Fruit fly (Drosophila melanogaster) whole organism, embryonic: Measurements from ENCODE around the gene Scamp.
A peak's percentile ranks its signal among the peaks of the same experiment; 100 is the strongest.

Experiments used
- CG10366 ChIP-seq: fragments of 200-800 bp; sonication (Bioruptor generic); IDR thresholded peaks from 2 replicates; pipeline ENCODE4 v1.3.6; 2022; ENCODE audit warnings: missing biosample characterization, missing genetic modification characterization
- CG10431 ChIP-seq: fragments of 200-800 bp; sonication (Bioruptor generic); optimal IDR thresholded peaks from 3 replicates; lab custom pipeline; 2018; ENCODE audit warnings: missing biosample characterization, mild to moderate bottlenecking, missing genetic modification characterization
- CG10543 ChIP-seq: fragments of 200-800 bp; sonication (Bioruptor generic); optimal IDR thresholded peaks from 3 replicates; lab custom pipeline; 2017; ENCODE audit warnings: missing biosample characterization, mild to moderate bottlenecking, missing genetic modification characterization, moderate library complexity
- CG10565 ChIP-seq: fragments of 200-800 bp; sonication (Bioruptor generic); optimal IDR thresholded peaks from 3 replicates; lab custom pipeline; 2016; ENCODE audit warnings: missing biosample characterization, mild to moderate bottlenecking, missing genetic modification characterization
- CG12155 ChIP-seq: fragments of 200-800 bp; sonication (Bioruptor generic); optimal IDR thresholded peaks from 3 replicates; lab custom pipeline; 2016; ENCODE audit warnings: missing biosample characterization, missing genetic modification characterization
- CG12236 ChIP-seq: fragments of 200-800 bp; sonication (Bioruptor generic); optimal IDR thresholded peaks from 2 replicates; lab custom pipeline; 2016; ENCODE audit warnings: missing biosample characterization, missing genetic modification characterization
- CG13775 ChIP-seq: fragments of 200-800 bp; sonication (Bioruptor generic); optimal IDR thresholded peaks from 3 replicates; lab custom pipeline; 2017; ENCODE audit warnings: missing biosample characterization, mild to moderate bottlenecking, missing genetic modification characterization
- CG13894 ChIP-seq: fragments of 200-800 bp; sonication (Bioruptor generic); optimal IDR thresholded peaks from 3 replicates; lab custom pipeline; 2018; ENCODE audit warnings: missing biosample characterization, mild to moderate bottlenecking, missing genetic modification characterization, moderate library complexity
- CG14860 ChIP-seq: fragments of 200-800 bp; sonication (Bioruptor generic); IDR thresholded peaks from 3 replicates; pipeline ENCODE4 v1.3.6; 2022; ENCODE audit warnings: missing biosample characterization, missing genetic modification characterization; ENCODE audit not compliant: partially characterized antibody
- CG16815 ChIP-seq: fragments of 200-800 bp; sonication (Bioruptor generic); optimal IDR thresholded peaks from 3 replicates; lab custom pipeline; 2017; ENCODE audit warnings: missing biosample characterization, mild to moderate bottlenecking, missing genetic modification characterization
- CG17328 ChIP-seq: fragments of 200-800 bp; sonication (Bioruptor generic); IDR thresholded peaks from 2 replicates; pipeline ENCODE4 v1.3.6; 2022; ENCODE audit warnings: missing biosample characterization, missing genetic modification characterization
- CG2116 ChIP-seq: fragments of 200-800 bp; sonication (Bioruptor generic); optimal IDR thresholded peaks from 3 replicates; lab custom pipeline; 2018; ENCODE audit warnings: missing biosample characterization, mild to moderate bottlenecking, missing genetic modification characterization
- CG2120 ChIP-seq: fragments of 200-800 bp; sonication (Bioruptor generic); optimal IDR thresholded peaks from 3 replicates; lab custom pipeline; 2016; ENCODE audit warnings: missing biosample characterization, missing genetic modification characterization
- CG2678 ChIP-seq: fragments of 200-800 bp; sonication (Bioruptor generic); optimal IDR thresholded peaks from 3 replicates; lab custom pipeline; 2019; ENCODE audit warnings: missing biosample characterization, mild to moderate bottlenecking, missing genetic modification characterization, moderate library complexity
- CG2889 ChIP-seq: fragments of 200-800 bp; sonication (Bioruptor generic); IDR thresholded peaks from 3 replicates; pipeline ENCODE4 v1.3.6; 2022; ENCODE audit warnings: missing biosample characterization, missing genetic modification characterization
- CG30020 ChIP-seq: fragments of 200-800 bp; optimal IDR thresholded peaks from 2 replicates; lab custom pipeline; 2019; ENCODE audit warnings: missing biosample characterization, mild to moderate bottlenecking, missing genetic modification characterization, moderate library complexity
- CG3163 ChIP-seq: fragments of 200-800 bp; sonication (Bioruptor generic); optimal IDR thresholded peaks from 3 replicates; lab custom pipeline; 2016; ENCODE audit warnings: missing biosample characterization, missing genetic modification characterization
- CG4854 ChIP-seq: fragments of 200-800 bp; sonication (Bioruptor generic); optimal IDR thresholded peaks from 2 replicates; lab custom pipeline; 2016; ENCODE audit warnings: missing biosample characterization, missing genetic modification characterization, inconsistent platforms
- CG6683 ChIP-seq: fragments of 200-800 bp; sonication (Bioruptor generic); optimal IDR thresholded peaks from 2 replicates; lab custom pipeline; 2017; ENCODE audit warnings: missing biosample characterization, mild to moderate bottlenecking, missing genetic modification characterization, missing genetic modification reagents
- CG6854 ChIP-seq: fragments of 200-800 bp; sonication (Bioruptor generic); optimal IDR thresholded peaks from 3 replicates; lab custom pipeline; 2017; ENCODE audit warnings: missing biosample characterization, mild to moderate bottlenecking, missing genetic modification characterization
- CG7271 ChIP-seq: fragments of 200-800 bp; sonication (Bioruptor generic); optimal IDR thresholded peaks from 2 replicates; lab custom pipeline; 2018; ENCODE audit warnings: missing biosample characterization, mild to moderate bottlenecking, missing genetic modification characterization, moderate library complexity
- CG8478 ChIP-seq: fragments of >200 bp; optimal IDR thresholded peaks from 2 replicates; lab custom pipeline; 2018
- CG9876 ChIP-seq: fragments of 200-800 bp; sonication (Bioruptor generic); optimal IDR thresholded peaks from 2 replicates; lab custom pipeline; 2016; ENCODE audit warnings: missing biosample characterization, missing genetic modification characterization
- Doc2 ChIP-seq: fragments of 200-800 bp; sonication (Bioruptor generic); IDR thresholded peaks from 2 replicates; pipeline ENCODE4 v1.3.6; 2022; ENCODE audit warnings: missing biosample characterization, missing genetic modification characterization
- ERR ChIP-seq: fragments of 200-800 bp; sonication (Bioruptor generic); optimal IDR thresholded peaks from 2 replicates; lab custom pipeline; 2016; ENCODE audit warnings: missing biosample characterization, missing genetic modification characterization
- Fer1 ChIP-seq: fragments of 200-800 bp; sonication (Bioruptor generic); optimal IDR thresholded peaks from 2 replicates; lab custom pipeline; 2017; ENCODE audit warnings: missing biosample characterization, mild to moderate bottlenecking, missing genetic modification characterization
- HHEX ChIP-seq: fragments of 200-800 bp; sonication (Bioruptor generic); optimal IDR thresholded peaks from 3 replicates; lab custom pipeline; 2017; ENCODE audit warnings: missing biosample characterization, mild to moderate bottlenecking, missing genetic modification characterization, missing genetic modification reagents
- HLH4C ChIP-seq: fragments of 200-800 bp; sonication (Bioruptor generic); IDR thresholded peaks from 3 replicates; pipeline ENCODE4 v1.3.6; 2022; ENCODE audit warnings: missing biosample characterization, missing genetic modification characterization; ENCODE audit not compliant: partially characterized antibody
- Lpt ChIP-seq: fragments of >200 bp; optimal IDR thresholded peaks from 2 replicates; lab custom pipeline; 2018; ENCODE audit warnings: missing biosample characterization, missing genetic modification characterization
- Mad ChIP-seq: fragments of 200-800 bp; sonication (Bioruptor generic); optimal IDR thresholded peaks from 2 replicates; lab custom pipeline; 2016; ENCODE audit warnings: missing biosample characterization, missing genetic modification characterization
- Mrtf ChIP-seq: fragments of 200-800 bp; sonication (Bioruptor generic); IDR thresholded peaks from 3 replicates; pipeline ENCODE4 v1.3.6; 2022; ENCODE audit warnings: missing biosample characterization, missing genetic modification characterization
- Oli ChIP-seq: fragments of 200-800 bp; sonication (Bioruptor generic); optimal IDR thresholded peaks from 2 replicates; lab custom pipeline; 2018; ENCODE audit warnings: missing biosample characterization, mild to moderate bottlenecking, missing genetic modification characterization, moderate library complexity
- Optix ChIP-seq: fragments of 200-800 bp; sonication (Bioruptor generic); IDR thresholded peaks from 3 replicates; pipeline ENCODE4 v1.3.6; 2022; ENCODE audit warnings: missing biosample characterization, missing genetic modification characterization
- Poxn ChIP-seq: fragments of 200-800 bp; sonication (Bioruptor generic); IDR thresholded peaks from 2 replicates; pipeline ENCODE4 v1.3.6; 2022; ENCODE audit warnings: missing biosample characterization, missing genetic modification characterization
- bab2 ChIP-seq: fragments of 200-800 bp; sonication (Bioruptor generic); optimal IDR thresholded peaks from 2 replicates; lab custom pipeline; 2016; ENCODE audit warnings: missing biosample characterization, missing genetic modification characterization
- cato ChIP-seq: fragments of 200-800 bp; sonication (Bioruptor generic); optimal IDR thresholded peaks from 2 replicates; lab custom pipeline; 2016; ENCODE audit warnings: missing biosample characterization, missing genetic modification characterization, borderline replicate concordance
- gce ChIP-seq: fragments of 200-800 bp; sonication (Bioruptor generic); IDR thresholded peaks from 3 replicates; pipeline ENCODE4 v1.3.6; 2022; ENCODE audit warnings: missing biosample characterization, missing genetic modification characterization
- hb ChIP-seq: fragments of 200-800 bp; sonication (Bioruptor generic); IDR thresholded peaks from 3 replicates; pipeline ENCODE4 v1.3.6; 2022; ENCODE audit warnings: missing biosample characterization, missing genetic modification characterization; ENCODE audit not compliant: partially characterized antibody
- hkb ChIP-seq, 2 experiments: fragments of 200-800 bp in 1 of 2; fragments of >200 bp in 1 of 2; sonication (Bioruptor generic) in 1 of 2; IDR thresholded peaks in 1 of 2; optimal IDR thresholded peaks in 1 of 2; 2 replicates each; pipeline versions ENCODE4 v1.3.6 to Lab custom; 2017 to 2022; ENCODE audit warnings: missing biosample characterization in 1 of 2, missing genetic modification characterization in 1 of 2
- inv ChIP-seq: fragments of 200-800 bp; sonication (Bioruptor generic); IDR thresholded peaks from 2 replicates; pipeline ENCODE4 v1.3.6; 2022; ENCODE audit warnings: missing biosample characterization, missing genetic modification characterization; ENCODE audit not compliant: partially characterized antibody
- lbe ChIP-seq: fragments of 200-800 bp; sonication (Bioruptor generic); optimal IDR thresholded peaks from 2 replicates; lab custom pipeline; 2016; ENCODE audit warnings: missing biosample characterization, mild to moderate bottlenecking, missing genetic modification characterization
- mirr ChIP-seq: fragments of 200-800 bp; sonication (Bioruptor generic); optimal IDR thresholded peaks from 3 replicates; lab custom pipeline; 2018; ENCODE audit warnings: missing biosample characterization, mild to moderate bottlenecking, missing genetic modification characterization
- mld ChIP-seq: fragments of 200-800 bp; sonication (Bioruptor generic); IDR thresholded peaks from 3 replicates; pipeline ENCODE4 v1.3.6; 2022; ENCODE audit warnings: missing biosample characterization, missing genetic modification characterization; ENCODE audit not compliant: partially characterized antibody
- nau ChIP-seq: fragments of 200-800 bp; sonication (Bioruptor generic); optimal IDR thresholded peaks from 3 replicates; lab custom pipeline; 2017; ENCODE audit warnings: missing biosample characterization, mild to moderate bottlenecking, missing genetic modification characterization, missing genetic modification reagents
- pfk ChIP-seq: fragments of 200-800 bp; sonication (Bioruptor generic); optimal IDR thresholded peaks from 2 replicates; lab custom pipeline; 2018; ENCODE audit warnings: missing biosample characterization, mild to moderate bottlenecking, missing genetic modification characterization, moderate library complexity
- row ChIP-seq: fragments of 200-800 bp; sonication (Bioruptor generic); IDR thresholded peaks from 3 replicates; pipeline ENCODE4 v1.3.6; 2022; ENCODE audit warnings: missing biosample characterization, missing genetic modification characterization
- scrt ChIP-seq: fragments of 200-800 bp; sonication (Bioruptor generic); optimal IDR thresholded peaks from 2 replicates; lab custom pipeline; 2018; ENCODE audit warnings: missing biosample characterization, mild to moderate bottlenecking, missing genetic modification characterization, moderate library complexity
- shn ChIP-seq: fragments of 200-800 bp; sonication (Bioruptor generic); optimal IDR thresholded peaks from 3 replicates; lab custom pipeline; 2016; ENCODE audit warnings: missing biosample characterization, missing genetic modification characterization
- tgo ChIP-seq: fragments of 200-800 bp; sonication (Bioruptor generic); IDR thresholded peaks from 3 replicates; pipeline ENCODE4 v1.3.6; 2022; ENCODE audit warnings: missing biosample characterization, missing genetic modification characterization
- tin ChIP-seq: fragments of 200-800 bp; sonication (Bioruptor generic); optimal IDR thresholded peaks from 3 replicates; lab custom pipeline; 2016; ENCODE audit warnings: missing biosample characterization, missing genetic modification characterization
- zfh1 ChIP-seq: fragments of 200-800 bp; sonication (Bioruptor generic); IDR thresholded peaks from 3 replicates; pipeline ENCODE4 v1.3.6; 2022; ENCODE audit warnings: missing biosample characterization, missing genetic modification characterization

Scamp gene

DNA sequence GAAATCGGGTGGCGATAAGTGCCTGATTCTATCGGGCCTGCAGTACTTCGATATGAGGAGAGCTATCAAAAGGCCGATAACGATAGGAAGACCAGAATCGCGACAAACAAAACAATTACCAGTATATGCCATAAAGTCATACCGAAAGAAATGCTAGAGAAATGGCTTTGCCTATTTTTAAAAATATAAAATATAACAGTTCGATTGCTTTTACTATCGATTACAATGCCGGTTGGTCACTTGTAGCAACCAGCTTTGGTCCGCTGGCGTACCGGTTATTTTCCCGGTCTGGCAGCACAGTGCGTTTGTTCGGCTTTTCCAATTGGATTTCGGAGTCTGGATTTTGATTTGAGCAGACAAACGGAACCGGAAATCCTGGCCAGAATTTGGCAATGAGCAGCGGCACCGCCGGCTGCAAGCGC, 12.8 kb upstream of the Scamp start, which contains the start of the genes shtd, CG6294 and CG6299 (continued):
- no peak for TF ChIP-seq bab2 (GFP tag; lab: Kevin White, UChicago)
- no peak for TF ChIP-seq zfh1
- no peak for TF ChIP-seq CG10431 (GFP tag; lab: Kevin White, UChicago)
- no peak for TF ChIP-seq Lpt
- TF ChIP-seq CG30020: peak; percentile 50
- TF ChIP-seq tin (GFP tag; lab: Kevin White, UChicago): peak; percentile 28
- TF ChIP-seq CG8478 (lab: Kevin White, UChicago): no peak
- no peak for TF ChIP-seq CG13894 (tag; lab: Kevin White, UChicago)
- no peak for TF ChIP-seq HHEX (GFP tag; lab: Kevin White, UChicago)
- no peak for TF ChIP-seq CG6854 (GFP tag; lab: Kevin White, UChicago)
- no peak for TF ChIP-seq Oli
- TF ChIP-seq hb (GFP tag; lab: Robert Waterston, UW): peak; percentile 98
- TF ChIP-seq CG13775 (GFP tag; lab: Kevin White, UChicago): peak; percentile 32
- no peak for TF ChIP-seq CG4854 (GFP tag; lab: Kevin White, UChicago)
- no peak for TF ChIP-seq Poxn (GFP tag; lab: Robert Waterston, UW)
- no peak for TF ChIP-seq CG6683 (GFP tag; lab: Kevin White, UChicago)
- no peak for TF ChIP-seq tgo (GFP tag; lab: Robert Waterston, UW)
- TF ChIP-seq nau: no peak
- no peak for TF ChIP-seq CG12236 (GFP tag; lab: Kevin White, UChicago)
- TF ChIP-seq CG10543 (GFP tag; lab: Kevin White, UChicago): no peak
- TF ChIP-seq Optix (GFP tag; lab: Robert Waterston, UW): no peak
- TF ChIP-seq pfk (GFP tag; lab: Kevin White, UChicago): no peak
- no peak for TF ChIP-seq Mrtf (GFP tag; lab: Robert Waterston, UW)
- peak; percentile 24 for TF ChIP-seq CG2120 (GFP tag; lab: Kevin White, UChicago)
- TF ChIP-seq CG2678 (tag; lab: Kevin White, UChicago): no peak
- TF ChIP-seq mld (GFP tag; lab: Robert Waterston, UW): peak; percentile 93; the same call in 2 of the 3 replicates
- no peak for TF ChIP-seq gce (GFP tag; lab: Robert Waterston, UW)
- peak; percentile 82 for TF ChIP-seq CG2116 (GFP tag; lab: Kevin White, UChicago)
- no peak for TF ChIP-seq CG17328 (GFP tag; lab: Robert Waterston, UW)
- TF ChIP-seq lbe (GFP tag; lab: Kevin White, UChicago): no peak
- TF ChIP-seq Mad (GFP tag; lab: Kevin White, UChicago): peak; percentile 20
- no peak for TF ChIP-seq CG3163
- peak; percentile 65; the same call in 2 of the 3 replicates for TF ChIP-seq row (GFP tag; lab: Robert Waterston, UW)
- no peak for TF ChIP-seq CG10565 (GFP tag; lab: Kevin White, UChicago)
- TF ChIP-seq CG9876 (GFP tag; lab: Kevin White, UChicago): no peak
- no peak for TF ChIP-seq ERR (GFP tag; lab: Kevin White, UChicago)
- no peak for TF ChIP-seq CG2889 (GFP tag; lab: Robert Waterston, UW)
- TF ChIP-seq CG7271 (tag; lab: Kevin White, UChicago): no peak
- TF ChIP-seq CG10366 (GFP tag; lab: Robert Waterston, UW): no peak
- peak; percentile 100 for TF ChIP-seq HLH4C
- TF ChIP-seq shn (GFP tag; lab: Kevin White, UChicago): no peak
- TF ChIP-seq scrt (GFP tag; lab: Kevin White, UChicago): no peak
- peak; percentile 91 for TF ChIP-seq inv (GFP tag; lab: Robert Waterston, UW)
- no peak for TF ChIP-seq cato (GFP tag; lab: Kevin White, UChicago)
- no peak for TF ChIP-seq CG12155 (GFP tag; lab: Kevin White, UChicago)
- TF ChIP-seq hkb (optimal IDR thresholded peaks at IDR 0.05; lab: Kevin White, UChicago): no peak
- TF ChIP-seq hkb (GFP tag; IDR thresholded peaks at IDR 0.05; lab: Robert Waterston, UW): no peak
- no peak for TF ChIP-seq Doc2 (GFP tag; lab: Robert Waterston, UW)
- TF ChIP-seq CG16815 (GFP tag; lab: Kevin White, UChicago): no peak
- TF ChIP-seq mirr (GFP tag; lab: Kevin White, UChicago): no peak
- peak; percentile 99 for TF ChIP-seq CG14860
- no peak for TF ChIP-seq Fer1
